Worm (Caenorhabditis elegans): Measurements from ENCODE around the gene C01G10.1.

DNA sequence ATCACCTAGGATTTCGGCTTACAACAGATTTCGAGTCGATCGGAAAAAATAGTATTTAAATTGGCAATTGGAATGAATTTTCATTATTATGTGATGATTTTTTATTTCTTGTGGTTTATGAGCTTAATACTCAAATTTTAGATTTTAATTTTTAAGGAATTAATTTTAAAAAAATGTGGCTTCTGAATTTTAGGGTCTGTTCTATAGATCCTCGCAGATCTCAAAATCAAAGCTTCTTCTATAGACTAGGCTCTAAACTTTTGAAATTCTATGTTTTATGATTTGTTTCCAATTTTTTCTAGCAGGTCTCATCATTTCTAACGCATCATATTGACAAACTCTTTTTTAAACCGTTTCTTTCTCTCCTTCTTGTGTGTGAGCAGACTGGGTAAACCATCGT is 6.9 kb upstream of the C01G10.1 start, which contains the start of gene txt-12:
- TF ChIP-seq lsy-2 (tag; optimal IDR thresholded peaks at IDR 0.05), result no peak
- no peak for TF ChIP-seq fkh-10 (GFP tag; optimal IDR thresholded peaks at IDR 0.05)
- no peak for TF ChIP-seq dpl-1 (GFP tag; optimal IDR thresholded peaks at IDR 0.05)
- no peak for TF ChIP-seq ZK546.5 (tag; optimal IDR thresholded peaks at IDR 0.05)
- no peak for TF ChIP-seq daf-12 (tag; optimal IDR thresholded peaks at IDR 0.05)
- TF ChIP-seq hmg-1.1 (GFP tag; IDR thresholded peaks at IDR 0.05), result no peak
- TF ChIP-seq zag-1 (tag; optimal IDR thresholded peaks at IDR 0.05), result no peak
- TF ChIP-seq nhr-25 (tag; optimal IDR thresholded peaks at IDR 0.05; ENCODE audit: borderline replicate concordance, insufficient read depth), result no peak
- no peak for TF ChIP-seq pqm-1 (tag; optimal IDR thresholded peaks at IDR 0.05)
- TF ChIP-seq fos-1 (tag; optimal IDR thresholded peaks at IDR 0.05), result no peak
- no peak for TF ChIP-seq nhr-11 (tag; optimal IDR thresholded peaks at IDR 0.05)
- no peak for TF ChIP-seq egl-27 (tag; optimal IDR thresholded peaks at IDR 0.05)
- no peak for TF ChIP-seq hlh-11 (tag; optimal IDR thresholded peaks at IDR 0.05)
